Fruit fly (Drosophila melanogaster): ENCODE data around the gene dar1.
A peak's percentile ranks its signal among the peaks of the same experiment; 100 is the strongest.

The dar1 gene

dm6 chr3L:3611892-3612291 is 14.3 kb upstream of the dar1 start, which contains the start of gene CG10359:
TSS of gene CG10359 (plus strand) at chr3L:3612192.
- TF ChIP-seq rgr (GFP tag; optimal IDR thresholded peaks at IDR 0.05) (no peak), Vsx2 (GFP tag; optimal IDR thresholded peaks at IDR 0.05; ENCODE audit: partially characterized antibody) (peak; percentile 16), lola (GFP tag; optimal IDR thresholded peaks at IDR 0.05) (no peak), N (GFP tag; optimal IDR thresholded peaks at IDR 0.05) (no peak), Rel (GFP tag; optimal IDR thresholded peaks at IDR 0.05) (no peak), Rel (tag; optimal IDR thresholded peaks at IDR 0.05) (peak; percentile 61)

dm6 chr3L:3612582-3613285 is 13.4 kb upstream of the dar1 start:
- TF ChIP-seq ey (GFP tag; optimal IDR thresholded peaks at IDR 0.05) (peak; percentile 33), dmrt93B (GFP tag; optimal IDR thresholded peaks at IDR 0.05) (peak; percentile 19), HLH106 (tag; optimal IDR thresholded peaks at IDR 0.05) (peak; percentile 51), Abd-B (GFP tag; optimal IDR thresholded peaks at IDR 0.05) (no peak), woc (GFP tag; optimal IDR thresholded peaks at IDR 0.05) (peak; percentile 69), dsf (GFP tag; optimal IDR thresholded peaks at IDR 0.05; ENCODE audit: borderline replicate concordance) (no peak), N (GFP tag; optimal IDR thresholded peaks at IDR 0.05) (no peak), foxo (GFP tag; optimal IDR thresholded peaks at IDR 0.05) (peak in 1 of 2 experiments; percentile 42), Sp1 (GFP tag; optimal IDR thresholded peaks at IDR 0.05) (peak; percentile 50), pan (optimal IDR thresholded peaks at IDR 0.05) (no peak), rgr (GFP tag; optimal IDR thresholded peaks at IDR 0.05) (peak; percentile 30), psq (GFP tag; optimal IDR thresholded peaks at IDR 0.05) (peak; percentile 42), fru (GFP tag; optimal IDR thresholded peaks at IDR 0.05) (peak; percentile 34), OdsH (GFP tag; optimal IDR thresholded peaks at IDR 0.05) (peak; percentile 23), h (GFP tag; optimal IDR thresholded peaks at IDR 0.05) (peak; percentile 28), Dif (GFP tag; optimal IDR thresholded peaks at IDR 0.05; ENCODE audit: partially characterized antibody) (peak; percentile 22), brk (GFP tag; optimal IDR thresholded peaks at IDR 0.05) (peak; percentile 8)

- no peak for TF ChIP-seq jim (GFP tag; optimal IDR thresholded peaks at IDR 0.05)
- no peak for TF ChIP-seq dl (GFP tag; optimal IDR thresholded peaks at IDR 0.05; ENCODE audit: insufficient read depth in 1 of 2, partially characterized antibody in 2 of 2)
These were observed 11.1 kb upstream of the dar1 start, which contains the start of gene CG10357 for dm6 chr3L:3615082-3615481. TSS of gene CG10357 (plus strand) at chr3L:3615382.

dm6 chr3L:3616344-3616743 is 9.8 kb upstream of the dar1 start:
- TF ChIP-seq Jra (GFP tag; optimal IDR thresholded peaks at IDR 0.05) (peak; percentile 42), rgr (GFP tag; optimal IDR thresholded peaks at IDR 0.05) (peak; percentile 83), pan (optimal IDR thresholded peaks at IDR 0.05) (no peak), HLH106 (tag; optimal IDR thresholded peaks at IDR 0.05) (peak; percentile 71), Abd-B (GFP tag; optimal IDR thresholded peaks at IDR 0.05) (no peak), Dif (GFP tag; optimal IDR thresholded peaks at IDR 0.05; ENCODE audit: partially characterized antibody) (no peak), br (GFP tag; optimal IDR thresholded peaks at IDR 0.05) (peak; percentile 70), Rel (GFP tag; optimal IDR thresholded peaks at IDR 0.05) (no peak), Rel (tag; optimal IDR thresholded peaks at IDR 0.05) (peak; percentile 29), fru (GFP tag; optimal IDR thresholded peaks at IDR 0.05) (peak; percentile 70), CG9705 (GFP tag; optimal IDR thresholded peaks at IDR 0.05) (peak; percentile 59), dmrt93B (GFP tag; optimal IDR thresholded peaks at IDR 0.05) (peak; percentile 65), woc (GFP tag; optimal IDR thresholded peaks at IDR 0.05) (no peak), Dfd (GFP tag; optimal IDR thresholded peaks at IDR 0.05) (no peak), tai (GFP tag; optimal IDR thresholded peaks at IDR 0.05) (peak; percentile 80), dl (GFP tag; optimal IDR thresholded peaks at IDR 0.05; ENCODE audit: insufficient read depth in 1 of 2, partially characterized antibody in 2 of 2) (no peak), h (GFP tag; optimal IDR thresholded peaks at IDR 0.05) (peak; percentile 73), Hr78 (GFP tag; optimal IDR thresholded peaks at IDR 0.05) (no peak), CG32264 (GFP tag; optimal IDR thresholded peaks at IDR 0.05) (no peak), psq (GFP tag; optimal IDR thresholded peaks at IDR 0.05) (peak; percentile 68), ey (GFP tag; optimal IDR thresholded peaks at IDR 0.05) (peak; percentile 75), sage (GFP tag; optimal IDR thresholded peaks at IDR 0.05) (no peak), Myc (optimal IDR thresholded peaks at IDR 0.05) (peak; percentile 89), Hr83 (GFP tag; optimal IDR thresholded peaks at IDR 0.05; ENCODE audit: poor library complexity, severe bottlenecking) (peak; percentile 71), lola (GFP tag; optimal IDR thresholded peaks at IDR 0.05) (no peak), N (GFP tag; optimal IDR thresholded peaks at IDR 0.05) (no peak), jim (GFP tag; optimal IDR thresholded peaks at IDR 0.05) (no peak), Hnf4 (GFP tag; optimal IDR thresholded peaks at IDR 0.05) (peak; percentile 64), OdsH (GFP tag; optimal IDR thresholded peaks at IDR 0.05) (peak; percentile 78), usp (GFP tag; optimal IDR thresholded peaks at IDR 0.05) (no peak), brk (GFP tag; optimal IDR thresholded peaks at IDR 0.05) (no peak), CrebA (GFP tag; optimal IDR thresholded peaks at IDR 0.05; ENCODE audit: borderline replicate concordance) (no peak), Mio (GFP tag; optimal IDR thresholded peaks at IDR 0.05) (no peak), Vsx2 (GFP tag; optimal IDR thresholded peaks at IDR 0.05; ENCODE audit: partially characterized antibody) (no peak), Sp1 (GFP tag; optimal IDR thresholded peaks at IDR 0.05) (peak; percentile 8), GATAd (GFP tag; optimal IDR thresholded peaks at IDR 0.05) (peak; percentile 12), dsf (GFP tag; optimal IDR thresholded peaks at IDR 0.05; ENCODE audit: borderline replicate concordance) (no peak), foxo (GFP tag; optimal IDR thresholded peaks at IDR 0.05) (peak in 1 of 2 experiments; percentile 82), sv (GFP tag; optimal IDR thresholded peaks at IDR 0.05) (peak; percentile 73)
